Fruit fly (Drosophila melanogaster) whole organism, adult: ENCODE measurements around the gene CG43693.

ENCODE experiments used
- CG11617 ChIP-seq: fragments of 200-800 bp; sonication (Bioruptor generic); optimal IDR thresholded peaks from 2 replicates; lab custom pipeline; 2017; ENCODE audit warnings: mild to moderate bottlenecking, missing biosample characterization, missing genetic modification reagents, missing genetic modification characterization
- CG12768 ChIP-seq: fragments of 200-800 bp; sonication (Bioruptor generic); optimal IDR thresholded peaks from 2 replicates; lab custom pipeline; 2017; ENCODE audit warnings: missing biosample characterization, missing genetic modification characterization, mild to moderate bottlenecking, moderate library complexity, missing genetic modification reagents
- CG14711 ChIP-seq: fragments of 200-800 bp; sonication (Bioruptor generic); optimal IDR thresholded peaks from 2 replicates; lab custom pipeline; 2018; ENCODE audit warnings: missing biosample characterization, mild to moderate bottlenecking, missing genetic modification characterization, moderate library complexity
- CG1620 ChIP-seq: fragments of 200-800 bp; sonication (Bioruptor generic); optimal IDR thresholded peaks from 2 replicates; lab custom pipeline; 2016; ENCODE audit warnings: missing biosample characterization, missing genetic modification characterization
- CG33017 ChIP-seq: fragments of 200-800 bp; sonication (Bioruptor generic); optimal IDR thresholded peaks from 2 replicates; lab custom pipeline; 2018; ENCODE audit warnings: missing biosample characterization, mild to moderate bottlenecking, missing genetic modification characterization, moderate library complexity
- CG5204 ChIP-seq: fragments of 200-800 bp; sonication (Bioruptor generic); optimal IDR thresholded peaks from 2 replicates; lab custom pipeline; 2016; ENCODE audit warnings: missing biosample characterization, missing genetic modification characterization
- CG7045 ChIP-seq: fragments of 200-800 bp; sonication (Bioruptor generic); optimal IDR thresholded peaks from 2 replicates; lab custom pipeline; 2017; ENCODE audit warnings: missing biosample characterization, mild to moderate bottlenecking, missing genetic modification characterization
- CG7101 ChIP-seq: fragments of 200-800 bp; sonication (Bioruptor generic); optimal IDR thresholded peaks from 2 replicates; lab custom pipeline; 2018; ENCODE audit warnings: missing biosample characterization, mild to moderate bottlenecking, missing genetic modification characterization, moderate library complexity
- Clk ChIP-seq: fragments of 200-800 bp; sonication (Bioruptor generic); optimal IDR thresholded peaks from 2 replicates; lab custom pipeline; 2017; ENCODE audit warnings: missing biosample characterization, missing genetic modification characterization
- Crg-1 ChIP-seq: fragments of 200-800 bp; sonication (Bioruptor generic); optimal IDR thresholded peaks from 2 replicates; lab custom pipeline; 2016; ENCODE audit warnings: missing biosample characterization, missing genetic modification characterization
- Hr96 ChIP-seq: fragments of 200-800 bp; sonication (Bioruptor generic); optimal IDR thresholded peaks from 2 replicates; lab custom pipeline; 2016; ENCODE audit warnings: missing biosample characterization, missing genetic modification characterization
- Mnt ChIP-seq: fragments of 200-800 bp; sonication (Bioruptor generic); optimal IDR thresholded peaks from 2 replicates; lab custom pipeline; 2016; ENCODE audit warnings: missing biosample characterization, mild to moderate bottlenecking, missing genetic modification characterization
- bab1 ChIP-seq: fragments of 200-800 bp; sonication (Bioruptor generic); optimal IDR thresholded peaks from 3 replicates; lab custom pipeline; 2019; ENCODE audit warnings: missing biosample characterization, mild to moderate bottlenecking, missing genetic modification characterization, moderate library complexity
- cic ChIP-seq: fragments of 200-800 bp; sonication (Bioruptor generic); optimal IDR thresholded peaks from 2 replicates; lab custom pipeline; 2017; ENCODE audit warnings: missing biosample characterization, mild to moderate bottlenecking, missing genetic modification characterization, moderate library complexity
- cnc ChIP-seq, 2 experiments: fragments of >200 bp; optimal IDR thresholded peaks; 2 replicates each; lab custom pipeline; 2017
- kay ChIP-seq: fragments of 200-800 bp; sonication (Bioruptor generic); peaks from one replicate; lab custom pipeline; 2016; ENCODE audit warnings: missing biosample characterization, missing genetic modification characterization, borderline replicate concordance
- ovo ChIP-seq: fragments of 200-800 bp; sonication (Bioruptor generic); optimal IDR thresholded peaks from 2 replicates; lab custom pipeline; 2016; ENCODE audit warnings: missing biosample characterization, missing genetic modification characterization
- pad ChIP-seq: fragments of 200-800 bp; sonication (Bioruptor generic); optimal IDR thresholded peaks from 3 replicates; lab custom pipeline; 2017; ENCODE audit warnings: missing biosample characterization, missing genetic modification characterization, mild to moderate bottlenecking, moderate library complexity, missing genetic modification reagents
- tj ChIP-seq: fragments of 200-800 bp; sonication (Bioruptor generic); optimal IDR thresholded peaks from 3 replicates; lab custom pipeline; 2017; ENCODE audit warnings: missing biosample characterization, mild to moderate bottlenecking, missing genetic modification characterization, moderate library complexity
- toe ChIP-seq: fragments of 200-800 bp; sonication (Bioruptor generic); optimal IDR thresholded peaks from 2 replicates; lab custom pipeline; 2016; ENCODE audit warnings: missing biosample characterization, missing genetic modification characterization

Gene CG43693

dm6 chr3L:11011610-11012202 is 39.5 kb downstream of the CG43693 start:
- TF ChIP-seq CG5204 (GFP tag; lab: Kevin White, UChicago), result no peak
- TF ChIP-seq CG1620 (GFP tag; lab: Kevin White, UChicago), result no peak
- TF ChIP-seq cic, result no peak
- TF ChIP-seq Clk, result no peak
- no peak for TF ChIP-seq Mnt (GFP tag; lab: Kevin White, UChicago)
- no peak for TF ChIP-seq cnc (optimal IDR thresholded peaks at IDR 0.05; lab: Kevin White, UChicago)
- TF ChIP-seq Crg-1, result no peak
- no peak for TF ChIP-seq bab1 (GFP tag; lab: Kevin White, UChicago)
- TF ChIP-seq pad (GFP tag; lab: Kevin White, UChicago), result no peak
- no peak for TF ChIP-seq kay (GFP tag; lab: Kevin White, UChicago)
- no peak for TF ChIP-seq CG7101 (tag; lab: Kevin White, UChicago)

- TF ChIP-seq Clk (peak; percentile 58), ovo (GFP tag; lab: Kevin White, UChicago) (peak; percentile 31), bab1 (GFP tag; lab: Kevin White, UChicago) (no peak), CG12768 (GFP tag; lab: Kevin White, UChicago) (peak; percentile 92), CG5204 (GFP tag; lab: Kevin White, UChicago) (peak; percentile 7), Crg-1 (no peak), cnc (optimal IDR thresholded peaks at IDR 0.05; lab: Kevin White, UChicago) (no peak), CG1620 (GFP tag; lab: Kevin White, UChicago) (no peak), tj (peak; percentile 70), CG14711 (tag; lab: Kevin White, UChicago) (no peak), CG7045 (GFP tag; lab: Kevin White, UChicago) (peak; percentile 82), CG33017 (tag; lab: Kevin White, UChicago) (peak; percentile 36), toe (GFP tag; lab: Kevin White, UChicago) (peak; percentile 53), Hr96 (GFP tag; lab: Kevin White, UChicago) (peak; percentile 64), pad (GFP tag; lab: Kevin White, UChicago) (no peak), Mnt (GFP tag; lab: Kevin White, UChicago) (peak; percentile 72), CG7101 (tag; lab: Kevin White, UChicago) (peak; percentile 11), kay (GFP tag; lab: Kevin White, UChicago) (no peak), cic (peak; percentile 98), CG11617 (GFP tag; lab: Kevin White, UChicago) (peak; percentile 69)
These were observed 40.8 kb downstream of the CG43693 start for dm6 chr3L:11010410-11010827.

- peak; percentile 22 for TF ChIP-seq CG33017 (tag; lab: Kevin White, UChicago)
- TF ChIP-seq Crg-1, result no peak
- TF ChIP-seq CG14711 (tag; lab: Kevin White, UChicago), result no peak
- no peak for TF ChIP-seq cnc (optimal IDR thresholded peaks at IDR 0.05; lab: Kevin White, UChicago)
- peak; percentile 28 for TF ChIP-seq CG12768 (GFP tag; lab: Kevin White, UChicago)
- no peak for TF ChIP-seq pad (GFP tag; lab: Kevin White, UChicago)
- TF ChIP-seq Mnt (GFP tag; lab: Kevin White, UChicago), result peak; percentile 52
- TF ChIP-seq CG7045 (GFP tag; lab: Kevin White, UChicago), result peak; percentile 49
- TF ChIP-seq cic, result peak; percentile 75
- peak; percentile 52 for TF ChIP-seq tj
These were observed 42.0 kb downstream of the CG43693 start, which contains the start of gene klu for dm6 chr3L:11009000-11009794. Gene klu (minus strand): TSS chr3L:11009188.

dm6 chr3L:11007786-11008185 is 43.4 kb downstream of the CG43693 start:
- TF ChIP-seq CG1620 (GFP tag; lab: Kevin White, UChicago) (no peak), CG33017 (tag; lab: Kevin White, UChicago) (no peak), kay (GFP tag; lab: Kevin White, UChicago) (no peak), CG14711 (tag; lab: Kevin White, UChicago) (no peak), Hr96 (GFP tag; lab: Kevin White, UChicago) (no peak), CG5204 (GFP tag; lab: Kevin White, UChicago) (no peak), pad (GFP tag; lab: Kevin White, UChicago) (no peak), bab1 (GFP tag; lab: Kevin White, UChicago) (no peak), Crg-1 (no peak), ovo (GFP tag; lab: Kevin White, UChicago) (no peak), CG7101 (tag; lab: Kevin White, UChicago) (no peak)

dm6 chr3L:11006433-11006832 is 44.7 kb downstream of the CG43693 start:
- TF ChIP-seq CG7045 (GFP tag; lab: Kevin White, UChicago) (no peak), kay (GFP tag; lab: Kevin White, UChicago) (peak; percentile 10)
